Worm (Caenorhabditis elegans) whole organism, midembryonic: ENCODE measurements around the gene F41G3.21.

Experiments
- T22C8.4 ChIP-seq: fragments of 200-800 bp; sonication (Bioruptor generic); IDR thresholded peaks from 2 replicates; pipeline ENCODE4 v1.3.6; 2022; ENCODE audit warnings: missing genetic modification characterization, missing compliant biosample characterization
- cog-1 ChIP-seq: sonication (generic microtip); optimal IDR thresholded peaks from 2 replicates; lab custom pipeline; 2016; ENCODE audit warnings: missing genetic modification characterization, missing compliant biosample characterization
- flt-1 ChIP-seq: fragments of 200-800 bp; sonication (Bioruptor generic); IDR thresholded peaks from 2 replicates; pipeline ENCODE4 v1.3.6; 2022; ENCODE audit warnings: missing genetic modification characterization, missing compliant biosample characterization
- klf-2 ChIP-seq: fragments of 200-800 bp; sonication (Bioruptor generic); conservative IDR thresholded peaks from 2 replicates; pipeline ENCODE4 v1.3.6; 2022; ENCODE audit warnings: missing genetic modification reagents, missing genetic modification characterization, missing compliant biosample characterization
- med-1 ChIP-seq: sonication (generic microtip); optimal IDR thresholded peaks from 2 replicates; lab custom pipeline; 2017; ENCODE audit warnings: missing genetic modification characterization, mild to moderate bottlenecking, missing compliant biosample characterization, antibody characterized with exemption, missing genetic modification reagents; ENCODE audit not compliant: insufficient read depth
- ref-1 ChIP-seq: fragments of 200-800 bp; sonication (Bioruptor generic); conservative IDR thresholded peaks from 2 replicates; pipeline ENCODE4 v1.3.6; 2022; ENCODE audit warnings: missing genetic modification reagents, missing genetic modification characterization, missing compliant biosample characterization
- tab-1 ChIP-seq: fragments of 200-800 bp; sonication (Bioruptor generic); IDR thresholded peaks from 2 replicates; pipeline ENCODE4 v1.3.6; 2022; ENCODE audit warnings: missing genetic modification characterization, missing compliant biosample characterization
- ztf-23 ChIP-seq: fragments of 200-800 bp; sonication (Bioruptor generic); IDR thresholded peaks from 2 replicates; pipeline ENCODE4 v1.3.6; 2022; ENCODE audit warnings: missing genetic modification reagents, missing genetic modification characterization, missing compliant biosample characterization
- ztf-29 ChIP-seq: fragments of 200-800 bp; sonication (Bioruptor generic); IDR thresholded peaks from 2 replicates; pipeline ENCODE4 v1.3.6; 2022; ENCODE audit warnings: missing genetic modification reagents, missing genetic modification characterization, missing compliant biosample characterization

Gene F41G3.21

ce11 chrII:6716638-6717037 is 36.1 kb downstream of the F41G3.21 start, which contains the start of the genes T14B4.5 and T14B4.20:
Gene T14B4.5, plus strand, starts transcription at chrII:6716863.
Gene T14B4.20, plus strand, starts transcription at chrII:6716901.
- no peak for TF ChIP-seq tab-1 (GFP tag; lab: Robert Waterston, UW)
- TF ChIP-seq ztf-29 (GFP tag; lab: Robert Waterston, UW): no peak
- TF ChIP-seq med-1 (GFP tag; lab: Kevin White, UChicago): no peak

- TF ChIP-seq ztf-29 (GFP tag; lab: Robert Waterston, UW): no peak
- no peak for TF ChIP-seq klf-2 (GFP tag; lab: Robert Waterston, UW)
Observed at ce11 chrII:6715853-6716252, 36.9 kb downstream of the F41G3.21 start.

- TF ChIP-seq T22C8.4 (GFP tag; lab: Robert Waterston, UW): no peak
- TF ChIP-seq flt-1 (GFP tag; lab: Robert Waterston, UW): no peak
- TF ChIP-seq med-1 (GFP tag; lab: Kevin White, UChicago): no peak
- no peak for TF ChIP-seq klf-2 (GFP tag; lab: Robert Waterston, UW)
- TF ChIP-seq ref-1: no peak
- TF ChIP-seq ztf-23: no peak
- TF ChIP-seq cog-1: no peak
- no peak for TF ChIP-seq tab-1 (GFP tag; lab: Robert Waterston, UW)
- TF ChIP-seq ztf-29 (GFP tag; lab: Robert Waterston, UW): no peak
Observed at ce11 chrII:6713832-6714342, 38.9 kb downstream of the F41G3.21 start, which contains the start of gene dpy-2. Gene dpy-2, plus strand, starts transcription at chrII:6714292.

- TF ChIP-seq cog-1 (no peak), klf-2 (GFP tag; lab: Robert Waterston, UW) (no peak), ztf-29 (GFP tag; lab: Robert Waterston, UW) (no peak), T22C8.4 (GFP tag; lab: Robert Waterston, UW) (no peak), tab-1 (GFP tag; lab: Robert Waterston, UW) (no peak), flt-1 (GFP tag; lab: Robert Waterston, UW) (no peak), med-1 (GFP tag; lab: Kevin White, UChicago) (no peak), ref-1 (no peak), ztf-23 (no peak)
Observed at ce11 chrII:6713003-6713402, 39.7 kb downstream of the F41G3.21 start.

- TF ChIP-seq cog-1 (no peak), ztf-29 (GFP tag; lab: Robert Waterston, UW) (no peak), T22C8.4 (GFP tag; lab: Robert Waterston, UW) (no peak), klf-2 (GFP tag; lab: Robert Waterston, UW) (no peak), ztf-23 (no peak)
Observed at ce11 chrII:6712177-6712981, 40.4 kb downstream of the F41G3.21 start, which contains the start of the genes dpy-10 and T14B4.19. Gene dpy-10, minus strand, starts transcription at chrII:6712227. Gene T14B4.19, minus strand, starts transcription at chrII:6712931.

ce11 chrII:6710596-6710995 is 42.2 kb downstream of the F41G3.21 start:
- TF ChIP-seq ztf-29 (GFP tag; lab: Robert Waterston, UW) (no peak), tab-1 (GFP tag; lab: Robert Waterston, UW) (no peak)

- TF ChIP-seq tab-1 (GFP tag; lab: Robert Waterston, UW): no peak
- no peak for TF ChIP-seq klf-2 (GFP tag; lab: Robert Waterston, UW)
Observed at ce11 chrII:6709680-6710079, 43.1 kb downstream of the F41G3.21 start.

- no peak for TF ChIP-seq ztf-23
- no peak for TF ChIP-seq flt-1 (GFP tag; lab: Robert Waterston, UW)
- no peak for TF ChIP-seq tab-1 (GFP tag; lab: Robert Waterston, UW)
- TF ChIP-seq med-1 (GFP tag; lab: Kevin White, UChicago): no peak
- TF ChIP-seq T22C8.4 (GFP tag; lab: Robert Waterston, UW): no peak
- TF ChIP-seq ref-1: no peak
- TF ChIP-seq klf-2 (GFP tag; lab: Robert Waterston, UW): no peak
- no peak for TF ChIP-seq ztf-29 (GFP tag; lab: Robert Waterston, UW)
- TF ChIP-seq cog-1: no peak
Observed at ce11 chrII:6708980-6709379, 43.8 kb downstream of the F41G3.21 start.

- TF ChIP-seq klf-2 (GFP tag; lab: Robert Waterston, UW): no peak
- no peak for TF ChIP-seq flt-1 (GFP tag; lab: Robert Waterston, UW)
- TF ChIP-seq tab-1 (GFP tag; lab: Robert Waterston, UW): no peak
- TF ChIP-seq ztf-23: no peak
- TF ChIP-seq ref-1: no peak
- TF ChIP-seq cog-1: no peak
- no peak for TF ChIP-seq med-1 (GFP tag; lab: Kevin White, UChicago)
Observed at ce11 chrII:6707496-6708260, 45.1 kb downstream of the F41G3.21 start.

- TF ChIP-seq flt-1 (GFP tag; lab: Robert Waterston, UW) (no peak), T22C8.4 (GFP tag; lab: Robert Waterston, UW) (no peak), ref-1 (no peak), klf-2 (GFP tag; lab: Robert Waterston, UW) (no peak), ztf-29 (GFP tag; lab: Robert Waterston, UW) (no peak), tab-1 (GFP tag; lab: Robert Waterston, UW) (no peak), med-1 (GFP tag; lab: Kevin White, UChicago) (no peak), cog-1 (no peak), ztf-23 (no peak)
Observed at ce11 chrII:6706552-6707091, 46.1 kb downstream of the F41G3.21 start.
